Fruit fly (Drosophila melanogaster): ENCODE data around the gene AstA-R1.
A peak's percentile ranks its signal among the peaks of the same experiment; 100 is the strongest.

AstA-R1 gene

DNA sequence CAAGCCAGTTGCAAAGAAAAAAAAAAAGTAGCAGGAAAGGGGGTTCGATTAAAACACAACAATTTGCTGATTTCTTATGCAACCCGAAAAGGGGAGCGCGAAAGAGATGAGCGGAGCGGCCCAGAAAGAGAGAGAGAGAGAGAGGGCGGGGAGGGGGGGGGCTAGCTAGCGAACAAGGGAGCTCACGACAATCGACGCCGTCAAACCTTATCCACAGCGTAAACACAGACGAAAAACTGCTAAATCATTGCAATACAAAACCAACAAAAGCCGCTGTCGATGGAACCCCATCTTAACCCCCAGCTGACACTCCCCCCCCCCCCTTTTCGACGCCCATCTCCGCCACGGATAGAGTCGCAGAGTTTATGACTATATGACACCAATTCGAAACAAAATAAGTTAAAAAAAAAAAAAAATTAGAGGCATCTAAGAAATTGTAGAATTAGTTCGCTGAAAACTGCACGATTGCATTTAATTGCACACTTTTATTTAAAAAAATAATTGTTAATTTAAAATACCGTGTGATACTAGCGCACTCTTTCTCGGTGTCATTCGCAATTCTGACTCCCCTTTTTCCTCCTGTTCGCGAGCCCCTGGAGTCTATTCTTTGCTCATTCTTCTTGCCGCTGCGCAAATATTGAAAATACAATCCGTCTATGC is 19.0 kb upstream of the AstA-R1 start:
- TF ChIP-seq CG14711 (tag; optimal IDR thresholded peaks at IDR 0.05) (peak; percentile 2), pad (GFP tag; optimal IDR thresholded peaks at IDR 0.05) (no peak), CG11617 (GFP tag; optimal IDR thresholded peaks at IDR 0.05) (no peak), toe (GFP tag; optimal IDR thresholded peaks at IDR 0.05) (no peak), Crg-1 (GFP tag; optimal IDR thresholded peaks at IDR 0.05) (no peak), cic (GFP tag; optimal IDR thresholded peaks at IDR 0.05) (no peak), ovo (GFP tag; optimal IDR thresholded peaks at IDR 0.05) (no peak), bab1 (GFP tag; optimal IDR thresholded peaks at IDR 0.05) (peak; percentile 15), Mnt (GFP tag; optimal IDR thresholded peaks at IDR 0.05) (no peak), cnc (optimal IDR thresholded peaks at IDR 0.05) (no peak), CG5204 (GFP tag; optimal IDR thresholded peaks at IDR 0.05) (no peak), kay (GFP tag; ENCODE audit: borderline replicate concordance) (no peak), CG1620 (GFP tag; optimal IDR thresholded peaks at IDR 0.05) (no peak), CG12768 (GFP tag; optimal IDR thresholded peaks at IDR 0.05) (no peak), CG33017 (tag; optimal IDR thresholded peaks at IDR 0.05) (no peak), CG7101 (tag; optimal IDR thresholded peaks at IDR 0.05) (peak; percentile 32), tj (GFP tag; optimal IDR thresholded peaks at IDR 0.05) (peak; percentile 86), CG7045 (GFP tag; optimal IDR thresholded peaks at IDR 0.05) (no peak), Hr96 (GFP tag; optimal IDR thresholded peaks at IDR 0.05) (no peak), Clk (GFP tag; optimal IDR thresholded peaks at IDR 0.05) (no peak)

DNA sequence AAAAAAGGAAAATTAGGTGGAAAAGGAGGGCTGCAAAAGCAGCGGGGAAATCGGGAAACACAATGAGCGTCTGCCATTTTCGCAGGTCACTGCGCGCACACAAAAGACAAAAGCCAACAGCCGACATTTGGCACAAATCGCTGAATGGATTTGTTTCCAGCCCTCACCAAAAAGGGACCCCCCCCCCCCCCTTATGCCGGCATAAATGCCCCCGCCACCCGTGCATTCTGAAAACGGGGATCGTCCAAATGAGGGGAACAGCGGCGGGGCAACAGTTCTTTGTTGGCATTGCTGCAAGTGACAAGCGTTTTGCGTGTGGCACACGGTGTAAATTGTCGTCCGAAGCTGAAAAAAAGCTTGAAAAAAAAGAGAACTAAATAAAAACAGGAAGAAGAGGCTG is 16.8 kb upstream of the AstA-R1 start, which contains the start of gene ppk8:
Gene ppk8 (plus strand): TSS at position 301 of the 400 bp plus-strand sequence.
- TF ChIP-seq ovo (GFP tag; optimal IDR thresholded peaks at IDR 0.05) (no peak), Crg-1 (GFP tag; optimal IDR thresholded peaks at IDR 0.05) (no peak), CG7045 (GFP tag; optimal IDR thresholded peaks at IDR 0.05) (no peak), CG7101 (tag; optimal IDR thresholded peaks at IDR 0.05) (no peak), bab1 (GFP tag; optimal IDR thresholded peaks at IDR 0.05) (no peak), toe (GFP tag; optimal IDR thresholded peaks at IDR 0.05) (no peak), CG14711 (tag; optimal IDR thresholded peaks at IDR 0.05) (no peak), CG5204 (GFP tag; optimal IDR thresholded peaks at IDR 0.05) (no peak), CG12768 (GFP tag; optimal IDR thresholded peaks at IDR 0.05) (no peak), Clk (GFP tag; optimal IDR thresholded peaks at IDR 0.05) (no peak), kay (GFP tag; ENCODE audit: borderline replicate concordance) (no peak)

DNA sequence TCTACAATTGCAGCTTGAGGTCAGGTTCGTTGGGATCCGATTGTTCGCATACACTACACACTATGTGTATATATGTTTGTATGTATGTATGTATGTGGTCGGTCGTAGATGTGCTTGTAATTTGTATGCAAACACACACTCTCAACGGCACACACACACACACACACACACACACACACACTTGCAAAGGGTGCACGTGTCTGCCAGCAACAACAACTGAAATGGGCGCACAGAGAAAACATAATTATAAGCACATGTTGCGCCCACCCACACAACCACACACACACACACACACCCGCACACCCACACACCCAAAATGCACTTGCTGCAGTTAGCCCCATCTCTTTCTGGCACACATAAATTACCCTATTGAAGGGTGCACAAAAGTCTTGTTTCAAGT is 16.0 kb upstream of the AstA-R1 start:
- no peak for TF ChIP-seq Crg-1 (GFP tag; optimal IDR thresholded peaks at IDR 0.05)
- TF ChIP-seq CG11617 (GFP tag; optimal IDR thresholded peaks at IDR 0.05), result no peak
- no peak for TF ChIP-seq bab1 (GFP tag; optimal IDR thresholded peaks at IDR 0.05)
- no peak for TF ChIP-seq cic (GFP tag; optimal IDR thresholded peaks at IDR 0.05)
- no peak for TF ChIP-seq toe (GFP tag; optimal IDR thresholded peaks at IDR 0.05)
- TF ChIP-seq pad (GFP tag; optimal IDR thresholded peaks at IDR 0.05), result no peak
- no peak for TF ChIP-seq tj (GFP tag; optimal IDR thresholded peaks at IDR 0.05)
- no peak for TF ChIP-seq CG7101 (tag; optimal IDR thresholded peaks at IDR 0.05)
- no peak for TF ChIP-seq CG14711 (tag; optimal IDR thresholded peaks at IDR 0.05)
- no peak for TF ChIP-seq CG1620 (GFP tag; optimal IDR thresholded peaks at IDR 0.05)

DNA sequence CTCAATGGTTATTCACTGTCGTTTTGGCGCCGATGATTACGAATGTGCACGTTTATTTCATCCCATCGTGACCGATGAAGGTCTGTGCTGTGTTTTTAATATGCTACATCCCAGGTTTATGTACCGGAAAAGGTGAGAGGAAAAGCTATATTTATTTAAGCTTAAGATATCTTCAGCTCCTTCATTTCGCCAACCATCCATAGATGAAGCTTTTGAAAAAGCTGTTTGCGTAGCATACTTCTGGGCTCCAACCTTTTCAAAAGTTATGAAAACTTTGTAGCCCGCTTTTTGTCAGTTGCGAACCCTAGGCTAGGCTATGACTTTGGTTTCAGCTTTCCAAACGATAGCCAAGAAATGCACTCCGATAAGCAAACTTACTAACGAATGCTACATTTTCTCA is 4.1 kb upstream of the AstA-R1 start:
- TF ChIP-seq pad (GFP tag; optimal IDR thresholded peaks at IDR 0.05), result no peak
- peak; percentile 69 for TF ChIP-seq bab1 (GFP tag; optimal IDR thresholded peaks at IDR 0.05)

DNA sequence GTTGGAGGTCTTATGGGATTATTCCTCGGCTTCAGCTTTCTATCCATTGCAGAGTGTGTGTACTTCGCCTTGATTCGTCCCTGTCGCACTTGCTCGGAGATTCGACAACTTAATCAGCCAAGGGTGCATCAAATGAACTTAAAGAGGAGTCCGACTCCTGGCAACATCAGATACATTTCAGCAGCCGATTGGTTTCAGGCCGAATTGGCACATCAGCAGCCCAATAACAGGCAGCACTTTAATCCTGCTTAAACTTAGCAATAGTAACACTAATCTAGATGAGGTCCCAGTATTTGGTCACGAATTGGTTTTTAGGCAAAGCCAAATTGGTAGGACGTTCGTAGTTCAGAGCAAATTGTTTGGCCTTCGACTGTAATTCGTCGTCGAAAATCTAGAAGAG is 2.8 kb upstream of the AstA-R1 start, which contains the start of gene DIP-alpha:
Gene DIP-alpha (minus strand): TSS at position 101 of the 400 bp plus-strand sequence.
- TF ChIP-seq ovo (GFP tag; optimal IDR thresholded peaks at IDR 0.05), result no peak
- TF ChIP-seq CG14711 (tag; optimal IDR thresholded peaks at IDR 0.05), result no peak
- TF ChIP-seq CG7045 (GFP tag; optimal IDR thresholded peaks at IDR 0.05), result no peak
- TF ChIP-seq CG11617 (GFP tag; optimal IDR thresholded peaks at IDR 0.05), result no peak
- no peak for TF ChIP-seq CG5204 (GFP tag; optimal IDR thresholded peaks at IDR 0.05)
- no peak for TF ChIP-seq Mnt (GFP tag; optimal IDR thresholded peaks at IDR 0.05)
- no peak for TF ChIP-seq cnc (optimal IDR thresholded peaks at IDR 0.05)
- TF ChIP-seq tj (GFP tag; optimal IDR thresholded peaks at IDR 0.05), result no peak
- TF ChIP-seq Clk (GFP tag; optimal IDR thresholded peaks at IDR 0.05), result no peak
- no peak for TF ChIP-seq CG1620 (GFP tag; optimal IDR thresholded peaks at IDR 0.05)
- TF ChIP-seq CG7101 (tag; optimal IDR thresholded peaks at IDR 0.05), result no peak
- TF ChIP-seq CG33017 (tag; optimal IDR thresholded peaks at IDR 0.05), result no peak

DNA sequence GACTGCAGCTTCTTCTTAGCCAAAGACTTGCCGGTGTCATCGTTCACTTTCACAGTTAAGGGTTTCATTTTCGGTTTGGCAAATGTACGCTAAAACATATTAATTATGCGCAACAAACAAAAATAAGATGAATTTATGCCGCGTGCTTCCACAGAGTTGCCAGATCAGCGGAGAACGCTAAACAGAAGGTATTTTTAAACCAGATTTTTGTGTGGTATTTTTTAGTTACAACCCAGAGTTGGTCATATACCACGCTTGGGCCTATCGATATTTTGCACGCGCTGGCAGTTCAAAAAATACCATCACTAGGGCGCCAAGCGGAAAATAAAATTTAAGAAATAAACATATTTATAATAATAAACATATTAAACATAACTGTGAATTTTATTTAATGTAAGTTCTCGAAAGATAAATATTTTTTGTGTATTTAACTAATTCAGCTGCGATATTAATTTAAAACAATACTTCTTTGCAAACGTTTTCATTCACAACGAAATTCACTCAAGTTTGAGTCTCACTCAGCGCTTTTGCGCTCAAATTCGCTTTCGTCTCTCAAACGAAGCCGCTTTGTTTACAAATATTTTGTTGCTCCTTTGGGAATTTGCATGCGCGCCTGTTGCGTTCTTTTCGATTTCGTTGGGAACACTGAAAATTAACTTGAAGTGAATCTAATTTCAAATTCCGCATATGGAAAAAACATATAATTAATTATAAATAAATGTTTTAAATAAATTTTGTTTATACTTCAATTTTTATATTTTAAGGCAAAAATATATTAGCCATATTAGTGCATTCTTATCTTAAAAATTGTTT is 692 bp upstream of the AstA-R1 start, which contains the start of gene CG2875:
Gene CG2875 (minus strand): TSS at position 185 of the 813 bp plus-strand sequence.
- TF ChIP-seq CG14711 (tag; optimal IDR thresholded peaks at IDR 0.05) (peak; percentile 23), tj (GFP tag; optimal IDR thresholded peaks at IDR 0.05) (no peak), kay (GFP tag; ENCODE audit: borderline replicate concordance) (peak; percentile 70), bab1 (GFP tag; optimal IDR thresholded peaks at IDR 0.05) (peak; percentile 45), Mnt (GFP tag; optimal IDR thresholded peaks at IDR 0.05) (peak; percentile 83), CG12768 (GFP tag; optimal IDR thresholded peaks at IDR 0.05) (no peak)
